Fruit fly (Drosophila melanogaster): ENCODE results near the gene CG33689.

Gene CG33689

DNA sequence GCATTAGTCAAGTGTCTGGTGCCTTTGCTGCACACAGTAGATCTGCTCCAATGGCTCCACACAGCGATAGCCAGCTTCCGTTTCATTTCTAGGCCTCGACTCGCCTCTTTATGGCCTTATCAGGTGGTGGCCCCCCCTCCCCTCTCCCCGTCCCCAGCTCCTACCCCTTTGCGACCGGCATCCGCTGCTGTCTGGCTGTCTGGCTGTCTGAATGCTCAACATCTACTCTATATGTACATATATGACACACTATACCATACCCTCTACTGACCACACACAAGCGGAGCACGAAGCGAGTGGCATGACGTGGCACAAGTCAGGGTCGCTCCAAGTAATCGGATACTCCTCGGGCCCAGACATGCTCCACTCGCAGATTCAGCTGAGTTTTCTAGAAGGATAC lies 41.7 kb upstream of the CG33689 start:
- TF ChIP-seq Rx (GFP tag; IDR thresholded peaks at IDR 0.05) (no peak), Sry-β (GFP tag; optimal IDR thresholded peaks at IDR 0.05) (no peak), Sox102F (GFP tag; optimal IDR thresholded peaks at IDR 0.05) (no peak), bsh (GFP tag; optimal IDR thresholded peaks at IDR 0.05) (no peak), Camta (GFP tag; optimal IDR thresholded peaks at IDR 0.05) (no peak), ttk (GFP tag; IDR thresholded peaks at IDR 0.05) (peak; percentile 26; the same call in 1 of the 2 replicates), stc (GFP tag; IDR thresholded peaks at IDR 0.05) (no peak), CG30020 (tag; optimal IDR thresholded peaks at IDR 0.05) (no peak), CG2116 (GFP tag; optimal IDR thresholded peaks at IDR 0.05) (no peak), CG14014 (GFP tag; IDR thresholded peaks at IDR 0.05) (0 out of 2 replicates have a peak, but pooled peaks have one; percentile 26), sim (GFP tag; IDR thresholded peaks at IDR 0.05) (no peak), Mad (GFP tag; optimal IDR thresholded peaks at IDR 0.05) (no peak), tin (GFP tag; optimal IDR thresholded peaks at IDR 0.05) (no peak), H2.0 (GFP tag; IDR thresholded peaks at IDR 0.05) (no peak), Doc2 (GFP tag; IDR thresholded peaks at IDR 0.05) (no peak), NC2β (GFP tag; optimal IDR thresholded peaks at IDR 0.05) (no peak), Atf6 (GFP tag; IDR thresholded peaks at IDR 0.05) (no peak), CG11560 (tag; IDR thresholded peaks at IDR 0.05) (no peak), CG15073 (GFP tag; optimal IDR thresholded peaks at IDR 0.05) (no peak), fd3F (GFP tag; optimal IDR thresholded peaks at IDR 0.05) (no peak), CG6272 (GFP tag; IDR thresholded peaks at IDR 0.05) (no peak), chinmo (GFP tag; IDR thresholded peaks at IDR 0.05; ENCODE audit: partially characterized antibody) (0 out of 4 replicates have a peak, but pooled peaks have one; percentile 44), CG10274 (GFP tag; optimal IDR thresholded peaks at IDR 0.05) (no peak), wor (GFP tag; IDR thresholded peaks at IDR 0.05) (no peak), CG12071 (GFP tag; optimal IDR thresholded peaks at IDR 0.05) (no peak), kay (GFP tag; optimal IDR thresholded peaks at IDR 0.05) (no peak), CG6175 (GFP tag; IDR thresholded peaks at IDR 0.05) (peak; percentile 30; the same call in 1 of the 3 replicates), sd (tag; optimal IDR thresholded peaks at IDR 0.05) (no peak), scrt (GFP tag; optimal IDR thresholded peaks at IDR 0.05) (no peak), disco-r (GFP tag; optimal IDR thresholded peaks at IDR 0.05) (no peak), CG7928 (GFP tag; optimal IDR thresholded peaks at IDR 0.05) (no peak), Abd-B (GFP tag; optimal IDR thresholded peaks at IDR 0.05) (no peak), phol (tag; optimal IDR thresholded peaks at IDR 0.05) (no peak), Deaf1 (tag; optimal IDR thresholded peaks at IDR 0.05) (no peak), CG33557 (GFP tag; optimal IDR thresholded peaks at IDR 0.05) (no peak), CG4360 (GFP tag; IDR thresholded peaks at IDR 0.05) (no peak), Usf (GFP tag; optimal IDR thresholded peaks at IDR 0.05) (no peak), CG16813 (GFP tag; IDR thresholded peaks at IDR 0.05; ENCODE audit: partially characterized antibody) (peak; percentile 33; the same call in 1 of the 3 replicates), insv (GFP tag; optimal IDR thresholded peaks at IDR 0.05) (no peak), jigr1 (GFP tag; IDR thresholded peaks at IDR 0.05) (no peak), CG10654 (GFP tag; optimal IDR thresholded peaks at IDR 0.05) (no peak), HLHmδ (GFP tag; optimal IDR thresholded peaks at IDR 0.05) (no peak), salm (tag; optimal IDR thresholded peaks at IDR 0.05) (no peak), pnt (GFP tag; optimal IDR thresholded peaks at IDR 0.05) (no peak), NFAT (GFP tag; IDR thresholded peaks at IDR 0.05) (no peak), CG17829 (tag; optimal IDR thresholded peaks at IDR 0.05) (no peak), Drgx (GFP tag; IDR thresholded peaks at IDR 0.05) (peak; percentile 13; the same call in 1 of the 2 replicates), Nf-YA (GFP tag; IDR thresholded peaks at IDR 0.05) (no peak), shn (GFP tag; optimal IDR thresholded peaks at IDR 0.05) (no peak), H15 (GFP tag; IDR thresholded peaks at IDR 0.05) (no peak), CG17568 (GFP tag; optimal IDR thresholded peaks at IDR 0.05) (no peak), CG34422 (GFP tag; IDR thresholded peaks at IDR 0.05) (no peak)
